Fruit fly (Drosophila melanogaster): ENCODE data around the gene CG14322.

The CG14322 gene

dm6 chr3R:17703691-17704537, 56.4 kb downstream of the CG14322 start (continued):
- TF ChIP-seq CG2678 (tag; optimal IDR thresholded peaks at IDR 0.05) (peak; percentile 99), HLH54F (GFP tag; optimal IDR thresholded peaks at IDR 0.05) (peak; percentile 99), CG13424 (tag; optimal IDR thresholded peaks at IDR 0.05) (peak; percentile 97), corto (GFP tag; optimal IDR thresholded peaks at IDR 0.05) (peak; percentile 100), bcd (GFP tag; optimal IDR thresholded peaks at IDR 0.05) (peak; percentile 99), CG4424 (GFP tag; optimal IDR thresholded peaks at IDR 0.05) (peak; percentile 99), CG18764 (GFP tag; optimal IDR thresholded peaks at IDR 0.05) (peak; percentile 99), BtbVII (GFP tag; optimal IDR thresholded peaks at IDR 0.05) (peak; percentile 99), pita (GFP tag; optimal IDR thresholded peaks at IDR 0.05) (no peak), bsh (GFP tag; optimal IDR thresholded peaks at IDR 0.05) (peak; percentile 99 to 100), cg (GFP tag; optimal IDR thresholded peaks at IDR 0.05) (peak; percentile 45), Neu2 (GFP tag; optimal IDR thresholded peaks at IDR 0.05; ENCODE audit: borderline replicate concordance) (peak; percentile 90), CG7745 (tag; optimal IDR thresholded peaks at IDR 0.05) (peak; percentile 81), NC2β (GFP tag; optimal IDR thresholded peaks at IDR 0.05) (peak; percentile 99), Sox102F (GFP tag; optimal IDR thresholded peaks at IDR 0.05) (peak; percentile 99), Rfx (GFP tag; IDR thresholded peaks at IDR 0.05) (peak; percentile 99), CG17359 (tag; optimal IDR thresholded peaks at IDR 0.05) (peak; percentile 99), vfl (GFP tag; optimal IDR thresholded peaks at IDR 0.05) (peak; percentile 98), dimm (GFP tag; IDR thresholded peaks at IDR 0.05) (peak; percentile 98), stwl (tag; optimal IDR thresholded peaks at IDR 0.05) (peak; percentile 69), Sox100B (GFP tag; optimal IDR thresholded peaks at IDR 0.05) (peak; percentile 98), hb (GFP tag; IDR thresholded peaks at IDR 0.05; ENCODE audit: partially characterized antibody) (no peak), Pdp1 (GFP tag; optimal IDR thresholded peaks at IDR 0.05) (peak; percentile 98 to 99), al (GFP tag; IDR thresholded peaks at IDR 0.05) (peak; percentile 98), nerfin-2 (GFP tag; IDR thresholded peaks at IDR 0.05; ENCODE audit: partially characterized antibody) (no peak), CG4730 (GFP tag; IDR thresholded peaks at IDR 0.05) (peak; percentile 99), tio (GFP tag; optimal IDR thresholded peaks at IDR 0.05) (peak; percentile 100), gfzf (GFP tag; optimal IDR thresholded peaks at IDR 0.05) (peak; percentile 33), grau (tag; optimal IDR thresholded peaks at IDR 0.05) (peak; percentile 98), CG9727 (GFP tag; optimal IDR thresholded peaks at IDR 0.05) (peak; percentile 99), Ets65A (GFP tag) (peak; percentile 100), vvl (GFP tag; IDR thresholded peaks at IDR 0.05) (peak; percentile 99), grn (GFP tag; optimal IDR thresholded peaks at IDR 0.05) (peak; percentile 95), oc (tag; optimal IDR thresholded peaks at IDR 0.05) (peak; percentile 99), D19A (tag; optimal IDR thresholded peaks at IDR 0.05) (peak; percentile 96), sqz (GFP tag; optimal IDR thresholded peaks at IDR 0.05) (peak; percentile 96), Antp (GFP tag; optimal IDR thresholded peaks at IDR 0.05) (peak; percentile 99), knrl (GFP tag; IDR thresholded peaks at IDR 0.05; ENCODE audit: partially characterized antibody) (no peak), CG14710 (tag; optimal IDR thresholded peaks at IDR 0.05) (peak; percentile 97), CG9817 (tag; optimal IDR thresholded peaks at IDR 0.05) (peak; percentile 97), Bdp1 (GFP tag; optimal IDR thresholded peaks at IDR 0.05) (peak; percentile 95), ab (GFP tag; optimal IDR thresholded peaks at IDR 0.05) (peak; percentile 99), Hr78 (GFP tag; optimal IDR thresholded peaks at IDR 0.05) (peak in 1 of 2 experiments; percentile 94), zen (tag; optimal IDR thresholded peaks at IDR 0.05) (peak; percentile 95), az2 (GFP tag; optimal IDR thresholded peaks at IDR 0.05) (peak; percentile 99), CG8359 (GFP tag; optimal IDR thresholded peaks at IDR 0.05; ENCODE audit: borderline replicate concordance) (peak; percentile 94), ssp (GFP tag; IDR thresholded peaks at IDR 0.05) (peak; percentile 94)
